Fruit fly (Drosophila melanogaster) whole organism, embryonic: Measurements from ENCODE around the gene CG34309.

Experiments used
- Ada2b ChIP-seq: fragments of 200-800 bp; sonication (Bioruptor generic); IDR thresholded peaks from 2 replicates; pipeline ENCODE4 v1.3.6; 2022; ENCODE audit warnings: missing biosample characterization, missing genetic modification characterization
- Atf-2 ChIP-seq: fragments of 200-800 bp; sonication (Bioruptor generic); optimal IDR thresholded peaks from 2 replicates; lab custom pipeline; 2016; ENCODE audit warnings: missing biosample characterization, missing genetic modification characterization
- CG10366 ChIP-seq: fragments of 200-800 bp; sonication (Bioruptor generic); IDR thresholded peaks from 2 replicates; pipeline ENCODE4 v1.3.6; 2022; ENCODE audit warnings: missing biosample characterization, missing genetic modification characterization
- CG11696 ChIP-seq: fragments of 200-800 bp; sonication (Bioruptor generic); IDR thresholded peaks from 2 replicates; pipeline ENCODE4 v1.3.6; 2022; ENCODE audit warnings: missing biosample characterization, missing genetic modification characterization
- CG1233 ChIP-seq: fragments of 200-800 bp; sonication (Bioruptor generic); optimal IDR thresholded peaks from 4 replicates; lab custom pipeline; 2018; ENCODE audit warnings: missing biosample characterization, mild to moderate bottlenecking, missing genetic modification characterization
- CG13624 ChIP-seq: fragments of 200-800 bp; sonication (Bioruptor generic); optimal IDR thresholded peaks from 2 replicates; lab custom pipeline; 2016; ENCODE audit warnings: missing biosample characterization, missing genetic modification characterization
- CG14860 ChIP-seq: fragments of 200-800 bp; sonication (Bioruptor generic); IDR thresholded peaks from 3 replicates; pipeline ENCODE4 v1.3.6; 2022; ENCODE audit warnings: missing biosample characterization, missing genetic modification characterization; ENCODE audit not compliant: partially characterized antibody
- CG16863 ChIP-seq: fragments of 200-800 bp; sonication (Bioruptor generic); optimal IDR thresholded peaks from 3 replicates; lab custom pipeline; 2016; ENCODE audit warnings: missing biosample characterization, missing genetic modification characterization
- CG17359 ChIP-seq: fragments of 200-800 bp; sonication (Bioruptor generic); optimal IDR thresholded peaks from 3 replicates; lab custom pipeline; 2018; ENCODE audit warnings: missing biosample characterization, mild to moderate bottlenecking, missing genetic modification characterization, moderate library complexity
- CG18599 ChIP-seq: fragments of 200-800 bp; sonication (Bioruptor generic); optimal IDR thresholded peaks from 3 replicates; lab custom pipeline; 2017; ENCODE audit warnings: missing biosample characterization, missing genetic modification characterization, mild to moderate bottlenecking, moderate library complexity, missing genetic modification reagents
- CG2129 ChIP-seq: fragments of 200-800 bp; sonication (Bioruptor generic); IDR thresholded peaks from 2 replicates; pipeline ENCODE4 v1.3.6; 2022; ENCODE audit warnings: missing biosample characterization, missing genetic modification characterization; ENCODE audit not compliant: partially characterized antibody
- CG2678 ChIP-seq: fragments of 200-800 bp; sonication (Bioruptor generic); optimal IDR thresholded peaks from 3 replicates; lab custom pipeline; 2019; ENCODE audit warnings: missing biosample characterization, mild to moderate bottlenecking, missing genetic modification characterization, moderate library complexity
- CG6175 ChIP-seq: fragments of 200-800 bp; sonication (Bioruptor generic); IDR thresholded peaks from 3 replicates; pipeline ENCODE4 v1.3.6; 2022; ENCODE audit warnings: missing biosample characterization, missing genetic modification characterization
- CG6813 ChIP-seq: fragments of 200-800 bp; sonication (Bioruptor generic); optimal IDR thresholded peaks from 2 replicates; lab custom pipeline; 2017; ENCODE audit warnings: missing biosample characterization, missing genetic modification characterization, mild to moderate bottlenecking, moderate library complexity, missing genetic modification reagents
- CG9727 ChIP-seq: fragments of 200-800 bp; sonication (Bioruptor generic); optimal IDR thresholded peaks from 3 replicates; lab custom pipeline; 2017; ENCODE audit warnings: missing biosample characterization, mild to moderate bottlenecking, missing genetic modification characterization
- CG9797 ChIP-seq: fragments of 200-800 bp; sonication (Bioruptor generic); optimal IDR thresholded peaks from 3 replicates; lab custom pipeline; 2018; ENCODE audit warnings: missing biosample characterization, mild to moderate bottlenecking, missing genetic modification characterization
- CG9932 ChIP-seq: fragments of 200-800 bp; sonication (Bioruptor generic); IDR thresholded peaks from 2 replicates; pipeline ENCODE4 v1.3.6; 2022; ENCODE audit warnings: missing biosample characterization, missing genetic modification characterization
- CHES-1-like ChIP-seq: fragments of 200-800 bp; sonication (Bioruptor generic); optimal IDR thresholded peaks from 2 replicates; lab custom pipeline; 2016; ENCODE audit warnings: missing biosample characterization, missing genetic modification characterization
- D19B ChIP-seq: fragments of 200-800 bp; sonication (Bioruptor generic); optimal IDR thresholded peaks from 2 replicates; lab custom pipeline; 2017; ENCODE audit warnings: missing biosample characterization, mild to moderate bottlenecking, missing genetic modification characterization
- Eip74EF ChIP-seq, 2 experiments: fragments of 200-800 bp in 1 of 2; fragments of >200 bp in 1 of 2; sonication (Bioruptor generic) in 1 of 2; optimal IDR thresholded peaks; 2 replicates each; lab custom pipeline; 2017 to 2019; ENCODE audit warnings: missing biosample characterization in 2 of 2, missing genetic modification characterization in 2 of 2, mild to moderate bottlenecking in 1 of 2, moderate library complexity in 1 of 2
- Jarid2 ChIP-seq: fragments of 200-800 bp; sonication (Bioruptor generic); optimal IDR thresholded peaks from 3 replicates; lab custom pipeline; 2017; ENCODE audit warnings: mild to moderate bottlenecking, missing biosample characterization, missing genetic modification reagents, missing genetic modification characterization
- Max ChIP-seq: fragments of 200-800 bp; sonication (Bioruptor generic); optimal IDR thresholded peaks from 2 replicates; lab custom pipeline; 2016; ENCODE audit warnings: missing biosample characterization, mild to moderate bottlenecking, missing genetic modification characterization
- Med ChIP-seq: fragments of 200-800 bp; sonication (Bioruptor generic); peaks from one replicate; lab custom pipeline; 2016; ENCODE audit warnings: missing biosample characterization, missing genetic modification characterization, mild to moderate bottlenecking, inconsistent platforms, moderate library complexity
- Oaz ChIP-seq: fragments of 200-800 bp; sonication (Bioruptor generic); IDR thresholded peaks from 2 replicates; pipeline ENCODE4 v1.3.6; 2022; ENCODE audit warnings: missing biosample characterization, missing genetic modification characterization
- Sin3A ChIP-seq: fragments of >200 bp; optimal IDR thresholded peaks from 2 replicates; lab custom pipeline; 2018
- Sry-δ ChIP-seq: fragments of 200-800 bp; sonication (Bioruptor generic); optimal IDR thresholded peaks from 2 replicates; lab custom pipeline; 2016; ENCODE audit warnings: missing biosample characterization, missing genetic modification characterization
- Vsx1 ChIP-seq: fragments of 200-800 bp; sonication (Bioruptor generic); optimal IDR thresholded peaks from 2 replicates; lab custom pipeline; 2017; ENCODE audit warnings: missing biosample characterization, mild to moderate bottlenecking, missing genetic modification characterization, missing genetic modification reagents
- YL-1 ChIP-seq: fragments of 200-800 bp; sonication (Bioruptor generic); optimal IDR thresholded peaks from 3 replicates; lab custom pipeline; 2017; ENCODE audit warnings: missing biosample characterization, mild to moderate bottlenecking, missing genetic modification characterization
- crp ChIP-seq, 2 experiments: fragments of 200-800 bp; sonication (Bioruptor generic); optimal IDR thresholded peaks; 2 replicates in 1 of 2; 3 replicates in 1 of 2; lab custom pipeline; 2017; ENCODE audit warnings: missing biosample characterization in 2 of 2, missing genetic modification characterization in 2 of 2, mild to moderate bottlenecking in 1 of 2, moderate library complexity in 1 of 2
- dati ChIP-seq: fragments of 200-800 bp; sonication (Bioruptor generic); IDR thresholded peaks from 2 replicates; pipeline ENCODE4 v1.3.6; 2022; ENCODE audit warnings: missing biosample characterization, missing genetic modification characterization
- dysf ChIP-seq: fragments of 200-800 bp; sonication (Bioruptor generic); IDR thresholded peaks from 3 replicates; pipeline ENCODE4 v1.3.6; 2022; ENCODE audit warnings: missing biosample characterization, missing genetic modification characterization
- ems ChIP-seq: fragments of 200-800 bp; sonication (Bioruptor generic); optimal IDR thresholded peaks from 3 replicates; lab custom pipeline; 2016; ENCODE audit warnings: missing biosample characterization, missing genetic modification characterization
- eyg ChIP-seq: fragments of 200-800 bp; sonication (Bioruptor generic); optimal IDR thresholded peaks from 3 replicates; lab custom pipeline; 2016; ENCODE audit warnings: missing biosample characterization, missing genetic modification characterization
- hth ChIP-seq: fragments of >200 bp; optimal IDR thresholded peaks from 2 replicates; lab custom pipeline; 2017; ENCODE audit warnings: inconsistent platforms
- ken ChIP-seq: fragments of 200-800 bp; sonication (Bioruptor generic); IDR thresholded peaks from 3 replicates; pipeline ENCODE4 v1.3.6; 2022; ENCODE audit warnings: missing biosample characterization, missing genetic modification characterization
- lola ChIP-seq, 3 experiments: fragments of >200 bp in 2 of 3; fragments of 200-800 bp in 1 of 3; sonication (Bioruptor generic) in 1 of 3; optimal IDR thresholded peaks; 2 replicates each; lab custom pipeline; 2017 to 2019; ENCODE audit warnings: missing biosample characterization in 3 of 3, missing genetic modification characterization in 3 of 3, mild to moderate bottlenecking in 1 of 3, moderate library complexity in 1 of 3
- nom ChIP-seq: fragments of 200-800 bp; sonication (Bioruptor generic); optimal IDR thresholded peaks from 2 replicates; lab custom pipeline; 2017; ENCODE audit warnings: missing biosample characterization, missing genetic modification characterization, mild to moderate bottlenecking, moderate library complexity, missing genetic modification reagents
- odd ChIP-seq: fragments of 200-800 bp; sonication (Bioruptor generic); optimal IDR thresholded peaks from 2 replicates; lab custom pipeline; 2017; ENCODE audit warnings: missing biosample characterization, mild to moderate bottlenecking, missing genetic modification characterization
- org-1 ChIP-seq: fragments of 200-800 bp; sonication (Bioruptor generic); optimal IDR thresholded peaks from 2 replicates; lab custom pipeline; 2017; ENCODE audit warnings: missing biosample characterization, missing genetic modification characterization
- pita ChIP-seq: fragments of 200-800 bp; sonication (Bioruptor generic); optimal IDR thresholded peaks from 2 replicates; lab custom pipeline; 2017; ENCODE audit warnings: missing biosample characterization, mild to moderate bottlenecking, missing genetic modification characterization
- pum ChIP-seq: fragments of 200-800 bp; sonication (Bioruptor generic); optimal IDR thresholded peaks from 2 replicates; lab custom pipeline; 2016; ENCODE audit warnings: missing biosample characterization, missing genetic modification characterization
- row ChIP-seq: fragments of 200-800 bp; sonication (Bioruptor generic); IDR thresholded peaks from 3 replicates; pipeline ENCODE4 v1.3.6; 2022; ENCODE audit warnings: missing biosample characterization, missing genetic modification characterization
- run ChIP-seq: fragments of 200-800 bp; sonication (Bioruptor generic); optimal IDR thresholded peaks from 3 replicates; lab custom pipeline; 2018; ENCODE audit warnings: missing biosample characterization, mild to moderate bottlenecking, missing genetic modification characterization
- sens-2 ChIP-seq: fragments of 200-800 bp; sonication (Bioruptor generic); IDR thresholded peaks from 2 replicates; pipeline ENCODE4 v1.3.6; 2022; ENCODE audit warnings: missing biosample characterization, missing genetic modification characterization
- tin ChIP-seq: fragments of 200-800 bp; sonication (Bioruptor generic); optimal IDR thresholded peaks from 3 replicates; lab custom pipeline; 2016; ENCODE audit warnings: missing biosample characterization, missing genetic modification characterization
- tll ChIP-seq, 2 experiments: fragments of 200-800 bp in 1 of 2; fragments of >200 bp in 1 of 2; sonication (Bioruptor generic) in 1 of 2; optimal IDR thresholded peaks; 2 replicates each; lab custom pipeline; 2017 to 2019; ENCODE audit warnings: missing biosample characterization in 2 of 2, missing genetic modification characterization in 2 of 2, mild to moderate bottlenecking in 1 of 2, moderate library complexity in 1 of 2
- zfh1 ChIP-seq: fragments of 200-800 bp; sonication (Bioruptor generic); IDR thresholded peaks from 3 replicates; pipeline ENCODE4 v1.3.6; 2022; ENCODE audit warnings: missing biosample characterization, missing genetic modification characterization
- zfh2 ChIP-seq: fragments of 200-800 bp; sonication (Bioruptor generic); optimal IDR thresholded peaks from 2 replicates; lab custom pipeline; 2016; ENCODE audit warnings: missing biosample characterization, missing genetic modification characterization

Gene CG34309

DNA sequence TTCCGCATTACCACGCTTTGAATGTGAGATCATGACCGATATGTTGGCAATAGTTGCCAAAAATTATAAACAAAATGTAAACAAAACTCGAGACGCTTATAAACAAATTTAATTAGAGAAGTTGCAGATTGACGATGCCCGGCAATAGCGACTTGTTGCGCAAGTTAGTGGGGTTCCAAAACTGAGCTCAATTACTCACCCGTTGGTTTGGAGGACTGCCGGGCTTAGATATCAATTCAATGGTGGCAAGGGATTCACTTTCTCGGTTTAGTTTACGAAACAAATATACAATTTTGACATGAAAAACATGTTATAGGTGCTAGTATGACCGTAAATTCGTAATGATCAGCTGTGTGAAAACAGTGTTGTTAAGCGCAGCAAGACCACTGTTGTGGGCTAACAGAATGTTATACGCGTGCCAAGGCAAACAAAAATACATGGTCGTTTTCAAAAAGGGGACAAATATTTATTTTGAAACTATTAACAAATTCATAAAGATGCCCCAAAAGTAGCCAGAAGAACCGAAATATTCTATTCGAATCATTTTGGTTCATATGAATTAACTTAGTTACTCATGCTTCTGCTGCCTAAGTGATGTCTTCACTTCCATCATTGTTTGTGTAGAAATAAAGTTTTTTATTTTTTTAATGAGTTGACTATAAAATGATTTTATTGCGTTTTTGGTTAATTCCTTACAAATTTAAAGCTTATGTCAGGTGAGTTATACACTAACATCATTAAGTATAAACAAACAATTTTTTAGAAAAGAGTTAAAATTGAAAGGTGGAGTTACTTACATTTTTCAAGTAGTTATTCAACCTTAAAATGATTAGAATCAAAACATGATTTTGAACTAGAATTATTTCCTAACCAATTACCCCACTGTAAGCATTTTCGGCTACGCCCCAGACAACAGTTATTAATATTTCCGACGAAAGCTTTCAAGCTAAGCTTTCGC lies 5.6 kb upstream of the CG34309 start, which contains the start of gene Elp6 (continued):
- TF ChIP-seq zfh2 (GFP tag; lab: Kevin White, UChicago): peak; percentile 62
- peak; percentile 78 for TF ChIP-seq CG18599
- TF ChIP-seq CG11696 (GFP tag; lab: Robert Waterston, UW): no peak
- TF ChIP-seq nom (GFP tag; lab: Kevin White, UChicago): no peak
- TF ChIP-seq Jarid2 (GFP tag; lab: Kevin White, UChicago): peak; percentile 25
- TF ChIP-seq zfh1: peak; percentile 27; the same call in 1 of the 3 replicates
- peak; percentile 77 for TF ChIP-seq Med (GFP tag; lab: Kevin White, UChicago)
- TF ChIP-seq CG10366 (GFP tag; lab: Robert Waterston, UW): peak; percentile 66
- TF ChIP-seq CG6813 (GFP tag; lab: Kevin White, UChicago): peak; percentile 14
- TF ChIP-seq CG14860 (GFP tag; lab: Robert Waterston, UW): no peak
- TF ChIP-seq row (GFP tag; lab: Robert Waterston, UW): peak; percentile 62
- peak; percentile 57 for TF ChIP-seq CG17359 (tag; lab: Kevin White, UChicago)
- peak; percentile 52 for TF ChIP-seq eyg (GFP tag; lab: Kevin White, UChicago)
- peak; percentile 45 for TF ChIP-seq tin (GFP tag; lab: Kevin White, UChicago)
- peak; percentile 31 for TF ChIP-seq Sry-δ
- TF ChIP-seq Sin3A: no peak
- peak; percentile 70 for TF ChIP-seq CG1233 (GFP tag; lab: Kevin White, UChicago)
- peak; percentile 38 for TF ChIP-seq ems (GFP tag; lab: Kevin White, UChicago)
- no peak for TF ChIP-seq lola (GFP tag; optimal IDR thresholded peaks at IDR 0.05; lab: Kevin White, UChicago)
- TF ChIP-seq odd (GFP tag; lab: Kevin White, UChicago): peak; percentile 57
- TF ChIP-seq crp (GFP tag; optimal IDR thresholded peaks at IDR 0.05; lab: Kevin White, UChicago): peak; percentile 50 to 89
- TF ChIP-seq pita (GFP tag; lab: Kevin White, UChicago): no peak
- TF ChIP-seq Max (GFP tag; lab: Kevin White, UChicago): peak; percentile 38
- peak; percentile 57 for TF ChIP-seq Ada2b (GFP tag; lab: Robert Waterston, UW)
- no peak for TF ChIP-seq sens-2 (GFP tag; lab: Robert Waterston, UW)
- no peak for TF ChIP-seq tll (GFP tag; optimal IDR thresholded peaks at IDR 0.05; lab: Kevin White, UChicago)
- TF ChIP-seq pum (GFP tag; lab: Kevin White, UChicago): peak; percentile 65
- peak; percentile 76 for TF ChIP-seq dysf (GFP tag; lab: Robert Waterston, UW)
- TF ChIP-seq YL-1 (GFP tag; lab: Kevin White, UChicago): no peak
- TF ChIP-seq CG9797 (GFP tag; lab: Kevin White, UChicago): peak; percentile 59
- TF ChIP-seq dati (GFP tag; lab: Robert Waterston, UW): 0 out of 2 replicates have a peak, but pooled peaks have one; percentile 35
- peak; percentile 58 for TF ChIP-seq Atf-2 (GFP tag; lab: Kevin White, UChicago)
- TF ChIP-seq CG16863 (GFP tag; lab: Kevin White, UChicago): peak; percentile 44
- TF ChIP-seq run (tag; lab: Kevin White, UChicago): no peak
- TF ChIP-seq CG13624 (GFP tag; lab: Kevin White, UChicago): peak; percentile 43
- no peak for TF ChIP-seq hth
- TF ChIP-seq CG2129: no peak
- peak; percentile 70 for TF ChIP-seq CG9932 (GFP tag; lab: Robert Waterston, UW)
- 0 out of 3 replicates have a peak, but pooled peaks have one; percentile 20 for TF ChIP-seq ken (GFP tag; lab: Robert Waterston, UW)
- TF ChIP-seq CG6175 (GFP tag; lab: Robert Waterston, UW): no peak
- TF ChIP-seq CHES-1-like (GFP tag; lab: Kevin White, UChicago): no peak
- TF ChIP-seq org-1 (GFP tag; lab: Kevin White, UChicago): peak; percentile 61
- peak; percentile 38 for TF ChIP-seq Vsx1 (GFP tag; lab: Kevin White, UChicago)
- peak in 1 of 2 experiments; percentile 25 for TF ChIP-seq Eip74EF (GFP tag; optimal IDR thresholded peaks at IDR 0.05; lab: Kevin White, UChicago)
- peak; percentile 85 for TF ChIP-seq CG2678 (tag; lab: Kevin White, UChicago)
- TF ChIP-seq CG9727 (GFP tag; lab: Kevin White, UChicago): peak; percentile 83
- TF ChIP-seq Oaz: no peak
- peak; percentile 62 for TF ChIP-seq D19B
